Worm (Caenorhabditis elegans) whole organism, young adult: ENCODE data around the gene C35D10.6.

Source experiments
- B0261.1 ChIP-seq: sonication (generic microtip); optimal IDR thresholded peaks from 2 replicates; lab custom pipeline; 2016; ENCODE audit warnings: mild to moderate bottlenecking, missing genetic modification characterization, moderate library complexity, missing compliant biosample characterization
- C06A6.2 ChIP-seq: fragments of 200-800 bp; sonication (Bioruptor generic); conservative IDR thresholded peaks from 2 replicates; pipeline ENCODE4 v1.3.6; 2022; ENCODE audit warnings: missing genetic modification characterization, missing compliant biosample characterization
- D2030.7 ChIP-seq: fragments of 200-800 bp; sonication (Bioruptor generic); IDR thresholded peaks from 2 replicates; pipeline ENCODE4 v1.3.6; 2022; ENCODE audit warnings: missing genetic modification reagents, missing genetic modification characterization, missing compliant biosample characterization
- F33H1.4 ChIP-seq: fragments of 200-800 bp; sonication (Bioruptor generic); IDR thresholded peaks from 2 replicates; pipeline ENCODE4 v1.3.6; 2022; ENCODE audit warnings: missing genetic modification reagents, missing genetic modification characterization, missing compliant biosample characterization
- F49E8.2 ChIP-seq: sonication (generic microtip); optimal IDR thresholded peaks from 3 replicates; lab custom pipeline; 2017; ENCODE audit warnings: missing genetic modification characterization, mild to moderate bottlenecking, missing compliant biosample characterization, antibody characterized with exemption, moderate library complexity; ENCODE audit not compliant: insufficient read depth
- F55B11.4 ChIP-seq: sonication (generic microtip); optimal IDR thresholded peaks from 2 replicates; lab custom pipeline; 2016; ENCODE audit warnings: missing compliant biosample characterization, missing genetic modification characterization, borderline replicate concordance; ENCODE audit not compliant: insufficient read depth
- K11D2.4 ChIP-seq: fragments of 200-800 bp; sonication (Bioruptor generic); IDR thresholded peaks from 2 replicates; pipeline ENCODE4 v1.3.6; 2022; ENCODE audit warnings: missing genetic modification reagents, missing genetic modification characterization, missing compliant biosample characterization
- Y53F4B.3 ChIP-seq: fragments of 200-800 bp; sonication (Bioruptor generic); IDR thresholded peaks from 2 replicates; pipeline ENCODE4 v1.3.6; 2022; ENCODE audit warnings: missing genetic modification reagents, missing genetic modification characterization, missing compliant biosample characterization
- Y67H2A.10 ChIP-seq: fragments of 200-800 bp; sonication (Bioruptor generic); conservative IDR thresholded peaks from 2 replicates; pipeline ENCODE4 v1.3.6; 2022; ENCODE audit warnings: missing genetic modification reagents, missing genetic modification characterization, missing compliant biosample characterization
- Y79H2A.3 ChIP-seq: fragments of 200-800 bp; sonication (Bioruptor generic); conservative IDR thresholded peaks from 2 replicates; pipeline ENCODE4 v1.3.6; 2022; ENCODE audit warnings: missing genetic modification reagents, missing genetic modification characterization, missing compliant biosample characterization
- ama-1 ChIP-seq, 3 experiments: fragments of 150-350 bp in 1 of 3; sonication (generic microtip) in 2 of 3; optimal IDR thresholded peaks; 2 replicates each; lab custom pipeline; 2014 to 2018; ENCODE audit warnings: missing biosample characterization in 2 of 3, missing genetic modification characterization in 2 of 3, missing genetic modification reagents in 2 of 3
- athp-1 ChIP-seq: sonication (generic microtip); optimal IDR thresholded peaks from 2 replicates; lab custom pipeline; 2017; ENCODE audit warnings: mild to moderate bottlenecking, missing genetic modification characterization, missing compliant biosample characterization
- ccch-3 ChIP-seq: fragments of 200-800 bp; sonication (Bioruptor generic); optimal IDR thresholded peaks from 2 replicates; lab custom pipeline; 2018; ENCODE audit warnings: mild to moderate bottlenecking, missing genetic modification characterization, missing compliant biosample characterization
- cebp-2 ChIP-seq: fragments of 200-800 bp; sonication (Bioruptor generic); IDR thresholded peaks from 2 replicates; pipeline ENCODE4 v1.3.6; 2022; ENCODE audit warnings: missing genetic modification characterization, missing compliant biosample characterization
- ceh-27 ChIP-seq: fragments of 200-800 bp; sonication (Bioruptor generic); optimal IDR thresholded peaks from 2 replicates; lab custom pipeline; 2018; ENCODE audit warnings: mild to moderate bottlenecking, missing genetic modification characterization, moderate library complexity, missing compliant biosample characterization
- chd-7 ChIP-seq: sonication (generic microtip); optimal IDR thresholded peaks from 2 replicates; lab custom pipeline; 2016; ENCODE audit warnings: mild to moderate bottlenecking, missing genetic modification characterization, moderate library complexity, missing compliant biosample characterization
- die-1 ChIP-seq: sonication (generic microtip); optimal IDR thresholded peaks from 2 replicates; lab custom pipeline; 2016; ENCODE audit warnings: missing genotype, mild to moderate bottlenecking, missing genetic modification characterization, missing compliant biosample characterization
- dox-1 ChIP-seq: fragments of 200-800 bp; sonication (Bioruptor generic); IDR thresholded peaks from 2 replicates; pipeline ENCODE4 v1.3.6; 2022; ENCODE audit warnings: missing genetic modification reagents, missing genetic modification characterization, missing compliant biosample characterization
- dpl-1 ChIP-seq: fragments of 150-350 bp; optimal IDR thresholded peaks from 2 replicates; lab custom pipeline; 2014; ENCODE audit warnings: missing biosample characterization, missing genetic modification reagents, missing genetic modification characterization
- efl-1 ChIP-seq: fragments of 150-350 bp; optimal IDR thresholded peaks from 2 replicates; lab custom pipeline; 2014; ENCODE audit warnings: missing biosample characterization, missing genetic modification reagents, missing genetic modification characterization
- ekl-4 ChIP-seq: fragments of 200-800 bp; sonication (Bioruptor generic); IDR thresholded peaks from 2 replicates; pipeline ENCODE4 v1.3.6; 2022; ENCODE audit warnings: missing genetic modification reagents, missing genetic modification characterization, missing compliant biosample characterization
- ets-4 ChIP-seq: fragments of 200-800 bp; sonication (Bioruptor generic); optimal IDR thresholded peaks from 2 replicates; lab custom pipeline; 2018; ENCODE audit warnings: mild to moderate bottlenecking, missing genetic modification characterization, missing compliant biosample characterization
- him-1 ChIP-seq: sonication (generic microtip); optimal IDR thresholded peaks from 2 replicates; lab custom pipeline; 2016; ENCODE audit warnings: missing genotype, missing genetic modification reagents, missing genetic modification characterization, missing compliant biosample characterization
- hmg-20 ChIP-seq: fragments of 200-800 bp; sonication (Bioruptor generic); IDR thresholded peaks from 2 replicates; pipeline ENCODE4 v1.3.6; 2022; ENCODE audit warnings: missing genetic modification reagents, missing genetic modification characterization, missing compliant biosample characterization
- let-526 ChIP-seq: fragments of 200-800 bp; sonication (Bioruptor generic); IDR thresholded peaks from 2 replicates; pipeline ENCODE4 v1.3.6; 2022; ENCODE audit warnings: missing genetic modification reagents, missing genetic modification characterization, missing compliant biosample characterization
- lin-35 ChIP-seq, 3 experiments: fragments of 150-350 bp in 2 of 3; sonication (generic microtip) in 1 of 3; optimal IDR thresholded peaks; 2 replicates each; lab custom pipeline; 2014 to 2018; ENCODE audit warnings: missing biosample characterization in 3 of 3, missing genetic modification characterization in 3 of 3, missing genetic modification reagents in 3 of 3
- lin-54 ChIP-seq: fragments of 200-800 bp; sonication (Bioruptor generic); optimal IDR thresholded peaks from 2 replicates; lab custom pipeline; 2018; ENCODE audit warnings: mild to moderate bottlenecking, missing genetic modification characterization, missing compliant biosample characterization
- lsl-1 ChIP-seq: fragments of 200-800 bp; sonication (Bioruptor generic); optimal IDR thresholded peaks from 2 replicates; lab custom pipeline; 2018; ENCODE audit warnings: mild to moderate bottlenecking, missing genetic modification characterization, moderate library complexity, missing compliant biosample characterization
- lsy-27 ChIP-seq: sonication (generic microtip); optimal IDR thresholded peaks from 2 replicates; lab custom pipeline; 2017; ENCODE audit warnings: missing genetic modification characterization, mild to moderate bottlenecking, missing compliant biosample characterization, antibody characterized with exemption, missing genotype, borderline replicate concordance; ENCODE audit not compliant: insufficient read depth
- madf-10 ChIP-seq: sonication (generic microtip); optimal IDR thresholded peaks from 2 replicates; lab custom pipeline; 2016; ENCODE audit warnings: mild to moderate bottlenecking, missing genetic modification characterization, missing compliant biosample characterization
- madf-6 ChIP-seq: fragments of 200-800 bp; sonication (Bioruptor generic); IDR thresholded peaks from 2 replicates; pipeline ENCODE4 v1.3.6; 2022; ENCODE audit warnings: missing genetic modification reagents, missing genetic modification characterization, missing compliant biosample characterization
- mcd-1 ChIP-seq: fragments of 200-800 bp; sonication (Bioruptor generic); IDR thresholded peaks from 2 replicates; pipeline ENCODE4 v1.3.6; 2022; ENCODE audit warnings: missing genetic modification reagents, missing genetic modification characterization, missing compliant biosample characterization
- nfya-2 ChIP-seq: fragments of 200-800 bp; sonication (Bioruptor generic); IDR thresholded peaks from 2 replicates; pipeline ENCODE4 v1.3.6; 2022; ENCODE audit warnings: missing genetic modification reagents, missing genetic modification characterization, missing compliant biosample characterization
- nfyb-1 ChIP-seq: fragments of 200-800 bp; sonication (Bioruptor generic); IDR thresholded peaks from 2 replicates; pipeline ENCODE4 v1.3.6; 2022; ENCODE audit warnings: missing genetic modification reagents, missing genetic modification characterization, missing compliant biosample characterization
- nhr-179 ChIP-seq: sonication (generic microtip); optimal IDR thresholded peaks from 2 replicates; lab custom pipeline; 2016; ENCODE audit warnings: mild to moderate bottlenecking, missing genetic modification characterization, missing compliant biosample characterization
- pbrm-1 ChIP-seq: fragments of 200-800 bp; sonication (Bioruptor generic); IDR thresholded peaks from 2 replicates; pipeline ENCODE4 v1.3.6; 2022; ENCODE audit warnings: missing genetic modification reagents, missing genetic modification characterization, missing compliant biosample characterization
- pha-4 ChIP-seq: fragments of 150-350 bp; sonication (generic microtip); optimal IDR thresholded peaks from 2 replicates; lab custom pipeline; 2014; ENCODE audit warnings: missing biosample characterization, missing genetic modification reagents, missing genetic modification characterization
- rcor-1 ChIP-seq: fragments of 200-800 bp; sonication (Bioruptor generic); IDR thresholded peaks from 2 replicates; pipeline ENCODE4 v1.3.6; 2022; ENCODE audit warnings: missing genetic modification reagents, missing genetic modification characterization, missing compliant biosample characterization
- rec-8 ChIP-seq, 2 experiments: sonication (generic microtip); optimal IDR thresholded peaks; 2 replicates each; lab custom pipeline; 2016; ENCODE audit warnings: mild to moderate bottlenecking in 2 of 2, missing genetic modification characterization in 2 of 2, missing genetic modification reagents in 2 of 2, missing genotype in 2 of 2, missing biosample characterization in 1 of 2, missing compliant biosample characterization in 1 of 2, moderate library complexity in 1 of 2
- sdz-38 ChIP-seq: sonication (generic microtip); optimal IDR thresholded peaks from 2 replicates; lab custom pipeline; 2016; ENCODE audit warnings: missing genotype, missing genetic modification characterization, missing compliant biosample characterization
- snpc-3.4 ChIP-seq: sonication (generic microtip); optimal IDR thresholded peaks from 2 replicates; lab custom pipeline; 2017; ENCODE audit warnings: missing genetic modification characterization, mild to moderate bottlenecking, missing compliant biosample characterization, antibody characterized with exemption, moderate library complexity, missing genotype, missing genetic modification reagents
- sptf-2 ChIP-seq: fragments of 200-800 bp; sonication (Bioruptor generic); optimal IDR thresholded peaks from 2 replicates; lab custom pipeline; 2018; ENCODE audit warnings: mild to moderate bottlenecking, missing genetic modification characterization, missing compliant biosample characterization
- tbx-9 ChIP-seq: sonication (generic microtip); optimal IDR thresholded peaks from 2 replicates; lab custom pipeline; 2016; ENCODE audit warnings: borderline replicate concordance, missing genetic modification characterization, inconsistent platforms, missing compliant biosample characterization
- ztf-22 ChIP-seq: fragments of 200-800 bp; sonication (Bioruptor generic); optimal IDR thresholded peaks from 2 replicates; lab custom pipeline; 2018; ENCODE audit warnings: mild to moderate bottlenecking, missing genetic modification characterization, moderate library complexity, missing compliant biosample characterization
- ztf-25 ChIP-seq: fragments of 200-800 bp; sonication (Bioruptor generic); IDR thresholded peaks from 2 replicates; pipeline ENCODE4 v1.3.6; 2022; ENCODE audit warnings: missing genetic modification reagents, missing genetic modification characterization, missing compliant biosample characterization
- ztf-3 ChIP-seq: fragments of 200-800 bp; sonication (Bioruptor generic); optimal IDR thresholded peaks from 2 replicates; lab custom pipeline; 2018; ENCODE audit warnings: mild to moderate bottlenecking, missing genetic modification characterization, missing compliant biosample characterization

The C35D10.6 gene

ce11 chrIII:4875663-4876062 lies 16.5 kb downstream of the C35D10.6 start:
- TF ChIP-seq lin-35 (GFP tag; optimal IDR thresholded peaks at IDR 0.05; lab: Kevin White, UChicago) (peak in 1 of 3 experiments; percentile 61), B0261.1 (tag; lab: Kevin White, UChicago) (no peak)

ce11 chrIII:4878281-4878680 lies 19.1 kb downstream of the C35D10.6 start, which contains the start of the genes tost-1 and arx-6:
Gene tost-1 (minus strand): TSS chrIII:4878311.
Gene arx-6 (plus strand): TSS chrIII:4878658.
- TF ChIP-seq mcd-1 (GFP tag; lab: Robert Waterston, UW): peak; percentile 86
- no peak for TF ChIP-seq ztf-22 (GFP tag; lab: Kevin White, UChicago)
- TF ChIP-seq madf-10 (tag; lab: Kevin White, UChicago): no peak
- 0 out of 2 replicates have a peak, but pooled peaks have one; percentile 11 for TF ChIP-seq dox-1
- TF ChIP-seq F33H1.4 (GFP tag; lab: Robert Waterston, UW): 0 out of 2 replicates have a peak, but pooled peaks have one; percentile 18
- TF ChIP-seq sptf-2 (GFP tag; lab: Kevin White, UChicago): no peak
- TF ChIP-seq ceh-27 (GFP tag; lab: Kevin White, UChicago): no peak
- no peak for TF ChIP-seq nfyb-1 (GFP tag; lab: Robert Waterston, UW)
- no peak for TF ChIP-seq nfya-2 (GFP tag; lab: Robert Waterston, UW)
- no peak for TF ChIP-seq snpc-3.4
- no peak for TF ChIP-seq pha-4 (tag; lab: Kevin White, UChicago)
- no peak for TF ChIP-seq tbx-9 (tag; lab: Kevin White, UChicago)
- TF ChIP-seq lin-54: peak; percentile 69
- no peak for TF ChIP-seq ets-4 (GFP tag; lab: Kevin White, UChicago)
- TF ChIP-seq madf-6 (GFP tag; lab: Robert Waterston, UW): peak; percentile 63
- TF ChIP-seq C06A6.2 (GFP tag; lab: Robert Waterston, UW): no peak
- no peak for TF ChIP-seq lsy-27 (tag; lab: Kevin White, UChicago)
- TF ChIP-seq ccch-3 (GFP tag; lab: Kevin White, UChicago): no peak
- TF ChIP-seq chd-7 (tag; lab: Kevin White, UChicago): no peak
- TF ChIP-seq rcor-1 (GFP tag; lab: Robert Waterston, UW): no peak
- TF ChIP-seq sdz-38 (tag; lab: Kevin White, UChicago): no peak
- no peak for TF ChIP-seq B0261.1 (tag; lab: Kevin White, UChicago)
- peak; percentile 37 for TF ChIP-seq lsl-1 (GFP tag; lab: Kevin White, UChicago)
- TF ChIP-seq Y79H2A.3 (GFP tag; lab: Robert Waterston, UW): no peak
- TF ChIP-seq D2030.7: peak; percentile 48; the same call in 1 of the 2 replicates
- TF ChIP-seq efl-1 (GFP tag; lab: Kevin White, UChicago): peak; percentile 76
- TF ChIP-seq die-1 (tag; lab: Kevin White, UChicago): no peak
- TF ChIP-seq K11D2.4 (GFP tag; lab: Robert Waterston, UW): no peak
- no peak for TF ChIP-seq pbrm-1 (GFP tag; lab: Robert Waterston, UW)
- TF ChIP-seq Y53F4B.3 (GFP tag; lab: Robert Waterston, UW): no peak
- no peak for TF ChIP-seq hmg-20 (GFP tag; lab: Robert Waterston, UW)
- TF ChIP-seq lin-35 (GFP tag; optimal IDR thresholded peaks at IDR 0.05; lab: Kevin White, UChicago): peak in 1 of 3 experiments; percentile 52
- no peak for TF ChIP-seq F49E8.2 (tag; lab: Kevin White, UChicago)
- no peak for TF ChIP-seq athp-1
- no peak for TF ChIP-seq rec-8 (tag; optimal IDR thresholded peaks at IDR 0.05; lab: Kevin White, UChicago)
- no peak for TF ChIP-seq ekl-4 (GFP tag; lab: Robert Waterston, UW)
- no peak for TF ChIP-seq nhr-179 (tag; lab: Kevin White, UChicago)
- TF ChIP-seq him-1 (tag; lab: Kevin White, UChicago): peak; percentile 15
- TF ChIP-seq dpl-1 (GFP tag; lab: Kevin White, UChicago): peak; percentile 44
- no peak for TF ChIP-seq ztf-25 (GFP tag; lab: Robert Waterston, UW)
- no peak for TF ChIP-seq cebp-2 (GFP tag; lab: Robert Waterston, UW)
- TF ChIP-seq ama-1 (optimal IDR thresholded peaks at IDR 0.05; lab: Kevin White, UChicago): no peak
- TF ChIP-seq ama-1 (GFP tag; optimal IDR thresholded peaks at IDR 0.05; lab: Kevin White, UChicago): no peak
- TF ChIP-seq Y67H2A.10 (GFP tag; lab: Robert Waterston, UW): no peak
- no peak for TF ChIP-seq ztf-3 (GFP tag; lab: Kevin White, UChicago)
- no peak for TF ChIP-seq F55B11.4 (tag; lab: Kevin White, UChicago)
- TF ChIP-seq let-526 (GFP tag; lab: Robert Waterston, UW): no peak
